Worm (Caenorhabditis elegans) whole organism, midembryonic: ENCODE measurements around the gene apt-9.

Experiments
- T22C8.4 ChIP-seq: fragments of 200-800 bp; sonication (Bioruptor generic); IDR thresholded peaks from 2 replicates; pipeline ENCODE4 v1.3.6; 2022; ENCODE audit warnings: missing genetic modification characterization, missing compliant biosample characterization
- cog-1 ChIP-seq: sonication (generic microtip); optimal IDR thresholded peaks from 2 replicates; lab custom pipeline; 2016; ENCODE audit warnings: missing genetic modification characterization, missing compliant biosample characterization
- flt-1 ChIP-seq: fragments of 200-800 bp; sonication (Bioruptor generic); IDR thresholded peaks from 2 replicates; pipeline ENCODE4 v1.3.6; 2022; ENCODE audit warnings: missing genetic modification characterization, missing compliant biosample characterization
- klf-2 ChIP-seq: fragments of 200-800 bp; sonication (Bioruptor generic); conservative IDR thresholded peaks from 2 replicates; pipeline ENCODE4 v1.3.6; 2022; ENCODE audit warnings: missing genetic modification reagents, missing genetic modification characterization, missing compliant biosample characterization
- med-1 ChIP-seq: sonication (generic microtip); optimal IDR thresholded peaks from 2 replicates; lab custom pipeline; 2017; ENCODE audit warnings: missing genetic modification characterization, mild to moderate bottlenecking, missing compliant biosample characterization, antibody characterized with exemption, missing genetic modification reagents; ENCODE audit not compliant: insufficient read depth
- ref-1 ChIP-seq: fragments of 200-800 bp; sonication (Bioruptor generic); conservative IDR thresholded peaks from 2 replicates; pipeline ENCODE4 v1.3.6; 2022; ENCODE audit warnings: missing genetic modification reagents, missing genetic modification characterization, missing compliant biosample characterization
- tab-1 ChIP-seq: fragments of 200-800 bp; sonication (Bioruptor generic); IDR thresholded peaks from 2 replicates; pipeline ENCODE4 v1.3.6; 2022; ENCODE audit warnings: missing genetic modification characterization, missing compliant biosample characterization
- ztf-23 ChIP-seq: fragments of 200-800 bp; sonication (Bioruptor generic); IDR thresholded peaks from 2 replicates; pipeline ENCODE4 v1.3.6; 2022; ENCODE audit warnings: missing genetic modification reagents, missing genetic modification characterization, missing compliant biosample characterization

ce11 chrX:11078150-11078549, 9.8 kb downstream of the apt-9 start, which contains the start of gene W04G3.10:
- TF ChIP-seq cog-1 (tag; lab: Kevin White, UChicago), result no peak
- no peak for TF ChIP-seq med-1 (GFP tag; lab: Kevin White, UChicago)
- TF ChIP-seq ztf-23, result no peak
- TF ChIP-seq flt-1 (GFP tag; lab: Robert Waterston, UW), result no peak
- no peak for TF ChIP-seq tab-1 (GFP tag; lab: Robert Waterston, UW)
- no peak for TF ChIP-seq ref-1 (GFP tag; lab: Robert Waterston, UW)
- TF ChIP-seq klf-2, result no peak
- TF ChIP-seq T22C8.4 (GFP tag; lab: Robert Waterston, UW), result no peak
